Fruit fly (Drosophila melanogaster) whole organism, embryonic: ENCODE data around the gene lqfR.

Experiments
- Atf-2 ChIP-seq: fragments of 200-800 bp; sonication (Bioruptor generic); optimal IDR thresholded peaks from 2 replicates; lab custom pipeline; 2016; ENCODE audit warnings: missing biosample characterization, missing genetic modification characterization
- Atf3 ChIP-seq: fragments of 200-800 bp; sonication (Bioruptor generic); optimal IDR thresholded peaks from 3 replicates; lab custom pipeline; 2016; ENCODE audit warnings: missing biosample characterization, missing genetic modification characterization
- C15 ChIP-seq: fragments of 200-800 bp; sonication (Bioruptor generic); IDR thresholded peaks from 3 replicates; pipeline ENCODE4 v1.3.6; 2022; ENCODE audit warnings: missing biosample characterization, missing genetic modification characterization
- CG10366 ChIP-seq: fragments of 200-800 bp; sonication (Bioruptor generic); IDR thresholded peaks from 2 replicates; pipeline ENCODE4 v1.3.6; 2022; ENCODE audit warnings: missing biosample characterization, missing genetic modification characterization
- CG10462 ChIP-seq: fragments of 200-800 bp; sonication (Bioruptor generic); optimal IDR thresholded peaks from 2 replicates; lab custom pipeline; 2016; ENCODE audit warnings: missing biosample characterization, missing genetic modification characterization
- CG14965 ChIP-seq: fragments of 200-800 bp; sonication (Bioruptor generic); optimal IDR thresholded peaks from 2 replicates; lab custom pipeline; 2016; ENCODE audit warnings: missing biosample characterization, missing genetic modification characterization, borderline replicate concordance
- CG16813 ChIP-seq: fragments of 200-800 bp; sonication (Bioruptor generic); IDR thresholded peaks from 3 replicates; pipeline ENCODE4 v1.3.6; 2022; ENCODE audit warnings: missing biosample characterization, missing genetic modification characterization; ENCODE audit not compliant: partially characterized antibody
- CG2129 ChIP-seq: fragments of 200-800 bp; sonication (Bioruptor generic); IDR thresholded peaks from 2 replicates; pipeline ENCODE4 v1.3.6; 2022; ENCODE audit warnings: missing biosample characterization, missing genetic modification characterization; ENCODE audit not compliant: partially characterized antibody
- CG3407 ChIP-seq: fragments of 200-800 bp; sonication (Bioruptor generic); optimal IDR thresholded peaks from 2 replicates; lab custom pipeline; 2018; ENCODE audit warnings: missing biosample characterization, mild to moderate bottlenecking, missing genetic modification characterization
- CG3847 ChIP-seq: fragments of 200-800 bp; sonication (Bioruptor generic); IDR thresholded peaks from 2 replicates; pipeline ENCODE4 v1.3.6; 2022; ENCODE audit warnings: missing biosample characterization, missing genetic modification characterization
- CG4424 ChIP-seq: fragments of 200-800 bp; sonication (Bioruptor generic); optimal IDR thresholded peaks from 3 replicates; lab custom pipeline; 2016; ENCODE audit warnings: missing biosample characterization, missing genetic modification characterization
- CG4617 ChIP-seq: fragments of 200-800 bp; sonication (Bioruptor generic); optimal IDR thresholded peaks from 3 replicates; lab custom pipeline; 2016; ENCODE audit warnings: missing biosample characterization, missing genetic modification characterization, borderline replicate concordance
- CG6175 ChIP-seq: fragments of 200-800 bp; sonication (Bioruptor generic); IDR thresholded peaks from 3 replicates; pipeline ENCODE4 v1.3.6; 2022; ENCODE audit warnings: missing biosample characterization, missing genetic modification characterization
- CG6254 ChIP-seq: fragments of 200-800 bp; sonication (Bioruptor generic); optimal IDR thresholded peaks from 3 replicates; lab custom pipeline; 2017; ENCODE audit warnings: mild to moderate bottlenecking, missing biosample characterization, missing genetic modification reagents, missing genetic modification characterization
- CG6689 ChIP-seq: fragments of 200-800 bp; sonication (Bioruptor generic); IDR thresholded peaks from 2 replicates; pipeline ENCODE4 v1.3.6; 2022; ENCODE audit warnings: missing biosample characterization, missing genetic modification characterization
- CG6791 ChIP-seq: fragments of 200-800 bp; sonication (Bioruptor generic); IDR thresholded peaks from 3 replicates; pipeline ENCODE4 v1.3.6; 2022; ENCODE audit warnings: missing biosample characterization, missing genetic modification characterization; ENCODE audit not compliant: partially characterized antibody
- CG7963 ChIP-seq: fragments of 200-800 bp; sonication (Bioruptor generic); IDR thresholded peaks from 3 replicates; pipeline ENCODE4 v1.3.6; 2022; ENCODE audit warnings: missing biosample characterization, missing genetic modification characterization; ENCODE audit not compliant: partially characterized antibody
- CG8281 ChIP-seq: fragments of 200-800 bp; sonication (Bioruptor generic); optimal IDR thresholded peaks from 2 replicates; lab custom pipeline; 2018; ENCODE audit warnings: missing biosample characterization, mild to moderate bottlenecking, missing genetic modification characterization, moderate library complexity
- CG8290 ChIP-seq, 3 experiments: fragments of 200-800 bp; sonication (Bioruptor generic); optimal IDR thresholded peaks; 2 replicates each; lab custom pipeline; 2016 to 2019; ENCODE audit warnings: missing biosample characterization in 3 of 3, missing genetic modification characterization in 3 of 3, mild to moderate bottlenecking in 2 of 3, moderate library complexity in 1 of 3
- CG8944 ChIP-seq: fragments of 200-800 bp; sonication (Bioruptor generic); optimal IDR thresholded peaks from 3 replicates; lab custom pipeline; 2016; ENCODE audit warnings: missing biosample characterization, missing genetic modification characterization
- Chrac-16 ChIP-seq: fragments of 200-800 bp; sonication (Bioruptor generic); optimal IDR thresholded peaks from 3 replicates; lab custom pipeline; 2016; ENCODE audit warnings: missing biosample characterization, missing genetic modification characterization
- D19B ChIP-seq: fragments of 200-800 bp; sonication (Bioruptor generic); optimal IDR thresholded peaks from 2 replicates; lab custom pipeline; 2017; ENCODE audit warnings: missing biosample characterization, mild to moderate bottlenecking, missing genetic modification characterization
- Deaf1 ChIP-seq: fragments of 200-800 bp; optimal IDR thresholded peaks from 3 replicates; lab custom pipeline; 2019; ENCODE audit warnings: missing biosample characterization, mild to moderate bottlenecking, missing genetic modification characterization, moderate library complexity
- Dp ChIP-seq: fragments of 200-800 bp; sonication (Bioruptor generic); optimal IDR thresholded peaks from 2 replicates; lab custom pipeline; 2018; ENCODE audit warnings: missing biosample characterization, mild to moderate bottlenecking, missing genetic modification characterization, moderate library complexity
- Fer2 ChIP-seq: fragments of 200-800 bp; sonication (Bioruptor generic); optimal IDR thresholded peaks from 2 replicates; lab custom pipeline; 2018; ENCODE audit warnings: missing biosample characterization, mild to moderate bottlenecking, missing genetic modification characterization, moderate library complexity
- Hr51 ChIP-seq, 2 experiments: fragments of 200-800 bp; sonication (Bioruptor generic); optimal IDR thresholded peaks; 2 replicates in 1 of 2; 3 replicates in 1 of 2; lab custom pipeline; 2016 to 2018; ENCODE audit warnings: missing biosample characterization in 2 of 2, missing genetic modification characterization in 2 of 2, mild to moderate bottlenecking in 1 of 2, moderate library complexity in 1 of 2
- Hr78 ChIP-seq, 2 experiments: fragments of 200-800 bp in 1 of 2; fragments of >200 bp in 1 of 2; sonication (Bioruptor generic) in 1 of 2; optimal IDR thresholded peaks; 2 replicates each; lab custom pipeline; 2017 to 2019; ENCODE audit warnings: missing biosample characterization in 2 of 2, missing genetic modification characterization in 2 of 2, mild to moderate bottlenecking in 1 of 2, moderate library complexity in 1 of 2
- Mad ChIP-seq: fragments of 200-800 bp; sonication (Bioruptor generic); optimal IDR thresholded peaks from 2 replicates; lab custom pipeline; 2016; ENCODE audit warnings: missing biosample characterization, missing genetic modification characterization
- Meics ChIP-seq: fragments of 200-800 bp; sonication (Bioruptor generic); optimal IDR thresholded peaks from 2 replicates; lab custom pipeline; 2017; ENCODE audit warnings: missing biosample characterization, mild to moderate bottlenecking, missing genetic modification characterization
- NC2α ChIP-seq: fragments of 200-800 bp; sonication (Bioruptor generic); optimal IDR thresholded peaks from 2 replicates; lab custom pipeline; 2016; ENCODE audit warnings: missing biosample characterization, missing genetic modification characterization
- Ptx1 ChIP-seq: fragments of 200-800 bp; sonication (Bioruptor generic); IDR thresholded peaks from 2 replicates; pipeline ENCODE4 v1.3.6; 2022; ENCODE audit warnings: missing biosample characterization, missing genetic modification characterization
- Rx ChIP-seq: fragments of 200-800 bp; sonication (Bioruptor generic); IDR thresholded peaks from 2 replicates; pipeline ENCODE4 v1.3.6; 2022; ENCODE audit warnings: missing biosample characterization, missing genetic modification characterization
- Side ChIP-seq: fragments of 200-800 bp; sonication (Bioruptor generic); optimal IDR thresholded peaks from 2 replicates; lab custom pipeline; 2016; ENCODE audit warnings: missing biosample characterization, missing genetic modification characterization
- Sox102F ChIP-seq: fragments of 200-800 bp; sonication (Bioruptor generic); optimal IDR thresholded peaks from 2 replicates; lab custom pipeline; 2018; ENCODE audit warnings: missing biosample characterization, mild to moderate bottlenecking, missing genetic modification characterization, moderate library complexity
- Sry-δ ChIP-seq: fragments of 200-800 bp; sonication (Bioruptor generic); optimal IDR thresholded peaks from 2 replicates; lab custom pipeline; 2016; ENCODE audit warnings: missing biosample characterization, missing genetic modification characterization
- bab2 ChIP-seq: fragments of 200-800 bp; sonication (Bioruptor generic); optimal IDR thresholded peaks from 2 replicates; lab custom pipeline; 2016; ENCODE audit warnings: missing biosample characterization, missing genetic modification characterization
- bigmax ChIP-seq: fragments of 200-800 bp; sonication (Bioruptor generic); optimal IDR thresholded peaks from 2 replicates; lab custom pipeline; 2018; ENCODE audit warnings: missing biosample characterization, mild to moderate bottlenecking, missing genetic modification characterization
- br ChIP-seq: fragments of >200 bp; optimal IDR thresholded peaks from 2 replicates; lab custom pipeline; 2017
- bsh ChIP-seq, 2 experiments: fragments of 200-800 bp; sonication (Bioruptor generic); optimal IDR thresholded peaks; 2 replicates each; lab custom pipeline; 2017 to 2018; ENCODE audit warnings: mild to moderate bottlenecking in 2 of 2, missing biosample characterization in 2 of 2, missing genetic modification characterization in 2 of 2, moderate library complexity in 1 of 2
- chinmo ChIP-seq: fragments of 200-800 bp; sonication (Bioruptor generic); IDR thresholded peaks from 4 replicates; pipeline ENCODE4 v1.3.6; 2022; ENCODE audit warnings: missing biosample characterization, missing genetic modification characterization; ENCODE audit not compliant: partially characterized antibody
- chn ChIP-seq: fragments of 200-800 bp; sonication (Bioruptor generic); optimal IDR thresholded peaks from 2 replicates; lab custom pipeline; 2016; ENCODE audit warnings: missing biosample characterization, missing genetic modification characterization
- danr ChIP-seq: fragments of 200-800 bp; sonication (Bioruptor generic); IDR thresholded peaks from 2 replicates; pipeline ENCODE4 v1.3.6; 2022; ENCODE audit warnings: missing biosample characterization, missing genetic modification characterization
- emc ChIP-seq: fragments of 200-800 bp; sonication (Bioruptor generic); optimal IDR thresholded peaks from 2 replicates; lab custom pipeline; 2016; ENCODE audit warnings: missing biosample characterization, missing genetic modification characterization
- gfzf ChIP-seq: fragments of 200-800 bp; sonication (Bioruptor generic); optimal IDR thresholded peaks from 2 replicates; lab custom pipeline; 2016; ENCODE audit warnings: missing biosample characterization, mild to moderate bottlenecking, missing genetic modification characterization, moderate library complexity
- jing ChIP-seq: fragments of 200-800 bp; sonication (Bioruptor generic); optimal IDR thresholded peaks from 2 replicates; lab custom pipeline; 2018; ENCODE audit warnings: missing biosample characterization, mild to moderate bottlenecking, missing genetic modification characterization
- kni ChIP-seq: fragments of 200-800 bp; sonication (Bioruptor generic); optimal IDR thresholded peaks from 3 replicates; lab custom pipeline; 2017; ENCODE audit warnings: mild to moderate bottlenecking, missing biosample characterization, missing genetic modification reagents, missing genetic modification characterization
- slbo ChIP-seq: fragments of 200-800 bp; sonication (Bioruptor generic); IDR thresholded peaks from 2 replicates; pipeline ENCODE4 v1.3.6; 2022; ENCODE audit warnings: missing biosample characterization, missing genetic modification characterization
- vnd ChIP-seq: fragments of 200-800 bp; sonication (Bioruptor generic); IDR thresholded peaks from 3 replicates; pipeline ENCODE4 v1.3.6; 2022; ENCODE audit warnings: missing biosample characterization, missing genetic modification characterization; ENCODE audit not compliant: partially characterized antibody
- zen2 ChIP-seq: fragments of 200-800 bp; sonication (Bioruptor generic); IDR thresholded peaks from 3 replicates; pipeline ENCODE4 v1.3.6; 2022; ENCODE audit warnings: missing biosample characterization, missing genetic modification characterization; ENCODE audit not compliant: partially characterized antibody

lqfR gene

DNA sequence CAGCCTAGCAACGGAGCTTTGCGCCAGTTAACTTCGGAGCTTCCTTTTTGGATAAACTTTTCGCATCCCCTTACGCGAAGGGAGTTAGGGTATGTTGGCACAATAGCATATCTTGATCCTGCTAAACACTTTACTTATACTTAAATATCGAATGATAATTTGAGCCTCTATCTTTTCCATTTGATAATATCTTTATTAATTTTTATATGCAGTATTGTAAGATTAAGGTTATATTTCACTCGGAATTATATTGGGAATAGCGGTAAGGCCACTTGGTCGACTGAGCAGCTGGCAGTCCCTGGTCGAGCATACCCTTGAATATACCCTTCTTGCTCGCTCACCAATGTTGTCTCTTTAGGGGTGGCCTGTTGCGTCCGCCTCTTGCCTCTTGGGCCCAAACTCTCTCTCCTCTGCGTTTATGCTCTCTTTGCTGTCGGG lies 42.3 kb upstream of the lqfR start (continued):
- TF ChIP-seq Meics (GFP tag; lab: Kevin White, UChicago) (peak; percentile 77), bsh (GFP tag; optimal IDR thresholded peaks at IDR 0.05; lab: Kevin White, UChicago) (peak in 1 of 2 experiments; percentile 38), bigmax (GFP tag; lab: Kevin White, UChicago) (no peak), CG3847 (GFP tag; lab: Robert Waterston, UW) (peak; percentile 79), Atf-2 (GFP tag; lab: Kevin White, UChicago) (no peak), kni (GFP tag; lab: Kevin White, UChicago) (no peak), CG6791 (0 out of 3 replicates have a peak, but pooled peaks have one; percentile 4), Dp (no peak), CG14965 (no peak), CG10462 (GFP tag; lab: Kevin White, UChicago) (no peak), CG8944 (no peak), vnd (GFP tag; lab: Robert Waterston, UW) (no peak), CG3407 (GFP tag; lab: Kevin White, UChicago) (peak; percentile 39), C15 (GFP tag; lab: Robert Waterston, UW) (0 out of 3 replicates have a peak, but pooled peaks have one; percentile 49), CG2129 (GFP tag; lab: Robert Waterston, UW) (no peak), Hr51 (GFP tag; optimal IDR thresholded peaks at IDR 0.05; lab: Kevin White, UChicago) (peak; percentile 34 to 65), Sry-δ (GFP tag; lab: Kevin White, UChicago) (no peak), Ptx1 (GFP tag; lab: Robert Waterston, UW) (peak; percentile 82), emc (GFP tag; lab: Kevin White, UChicago) (no peak), CG4424 (GFP tag; lab: Kevin White, UChicago) (peak; percentile 59), CG6254 (GFP tag; lab: Kevin White, UChicago) (peak; percentile 27), chn (peak; percentile 32), br (lab: Kevin White, UChicago) (no peak), bab2 (GFP tag; lab: Kevin White, UChicago) (no peak), CG8290 (GFP tag; optimal IDR thresholded peaks at IDR 0.05; lab: Kevin White, UChicago) (no peak), CG8290 (tag; optimal IDR thresholded peaks at IDR 0.05; lab: Kevin White, UChicago) (no peak), Side (GFP tag; lab: Kevin White, UChicago) (no peak), CG8281 (tag; lab: Kevin White, UChicago) (no peak), Deaf1 (tag; lab: Kevin White, UChicago) (peak; percentile 54), jing (GFP tag; lab: Kevin White, UChicago) (peak; percentile 25), zen2 (no peak), CG16813 (GFP tag; lab: Robert Waterston, UW) (no peak), Rx (GFP tag; lab: Robert Waterston, UW) (peak; percentile 47; the same call in 1 of the 2 replicates), CG6689 (GFP tag; lab: Robert Waterston, UW) (peak; percentile 80), gfzf (no peak), D19B (GFP tag; lab: Kevin White, UChicago) (peak; percentile 94), CG4617 (GFP tag; lab: Kevin White, UChicago) (peak; percentile 8), Chrac-16 (GFP tag; lab: Kevin White, UChicago) (peak; percentile 14), CG6175 (GFP tag; lab: Robert Waterston, UW) (no peak), NC2α (GFP tag; lab: Kevin White, UChicago) (no peak), CG10366 (peak; percentile 76), CG7963 (GFP tag; lab: Robert Waterston, UW) (no peak), Sox102F (GFP tag; lab: Kevin White, UChicago) (peak; percentile 61), Atf3 (GFP tag; lab: Kevin White, UChicago) (no peak), Fer2 (tag; lab: Kevin White, UChicago) (peak; percentile 45), chinmo (GFP tag; lab: Robert Waterston, UW) (no peak), Mad (GFP tag; lab: Kevin White, UChicago) (no peak), slbo (GFP tag; lab: Robert Waterston, UW) (peak; percentile 92), danr (no peak), Hr78 (GFP tag; optimal IDR thresholded peaks at IDR 0.05; lab: Kevin White, UChicago) (no peak)
